Fruit fly (Drosophila melanogaster) whole organism, embryonic: ENCODE results near the gene CG9338.

ENCODE experiments used
- Ada2b ChIP-seq: fragments of 200-800 bp; sonication (Bioruptor generic); IDR thresholded peaks from 2 replicates; pipeline ENCODE4 v1.3.6; 2022; ENCODE audit warnings: missing biosample characterization, missing genetic modification characterization
- Atf6 ChIP-seq: fragments of 200-800 bp; sonication (Bioruptor generic); IDR thresholded peaks from 2 replicates; pipeline ENCODE4 v1.3.6; 2022; ENCODE audit warnings: missing biosample characterization, missing genetic modification characterization
- BtbVII ChIP-seq: fragments of 200-800 bp; sonication (Bioruptor generic); optimal IDR thresholded peaks from 3 replicates; lab custom pipeline; 2017; ENCODE audit warnings: missing biosample characterization, mild to moderate bottlenecking, missing genetic modification characterization
- CG10543 ChIP-seq: fragments of 200-800 bp; sonication (Bioruptor generic); optimal IDR thresholded peaks from 3 replicates; lab custom pipeline; 2017; ENCODE audit warnings: missing biosample characterization, mild to moderate bottlenecking, missing genetic modification characterization, moderate library complexity
- CG12071 ChIP-seq: fragments of 200-800 bp; sonication (Bioruptor generic); optimal IDR thresholded peaks from 3 replicates; lab custom pipeline; 2018; ENCODE audit warnings: missing biosample characterization, mild to moderate bottlenecking, missing genetic modification characterization
- CG12659 ChIP-seq: fragments of 200-800 bp; sonication (Bioruptor generic); optimal IDR thresholded peaks from 3 replicates; lab custom pipeline; 2017; ENCODE audit warnings: mild to moderate bottlenecking, missing biosample characterization, missing genetic modification reagents, missing genetic modification characterization
- CG13624 ChIP-seq: fragments of 200-800 bp; sonication (Bioruptor generic); optimal IDR thresholded peaks from 2 replicates; lab custom pipeline; 2016; ENCODE audit warnings: missing biosample characterization, missing genetic modification characterization
- CG14860 ChIP-seq: fragments of 200-800 bp; sonication (Bioruptor generic); IDR thresholded peaks from 3 replicates; pipeline ENCODE4 v1.3.6; 2022; ENCODE audit warnings: missing biosample characterization, missing genetic modification characterization; ENCODE audit not compliant: partially characterized antibody
- CG15073 ChIP-seq: fragments of 200-800 bp; sonication (Bioruptor generic); optimal IDR thresholded peaks from 2 replicates; lab custom pipeline; 2016; ENCODE audit warnings: missing biosample characterization, missing genetic modification characterization
- CG1603 ChIP-seq: fragments of 200-800 bp; sonication (Bioruptor generic); optimal IDR thresholded peaks from 2 replicates; lab custom pipeline; 2019; ENCODE audit warnings: missing biosample characterization, mild to moderate bottlenecking, missing genetic modification characterization, moderate library complexity
- CG16779 ChIP-seq: fragments of 200-800 bp; sonication (Bioruptor generic); IDR thresholded peaks from 2 replicates; pipeline ENCODE4 v1.3.6; 2022; ENCODE audit warnings: missing biosample characterization, missing genetic modification characterization
- CG17912 ChIP-seq: fragments of 200-800 bp; sonication (Bioruptor generic); optimal IDR thresholded peaks from 2 replicates; lab custom pipeline; 2018; ENCODE audit warnings: missing biosample characterization, mild to moderate bottlenecking, missing genetic modification characterization
- CG1792 ChIP-seq: fragments of 200-800 bp; sonication (Bioruptor generic); optimal IDR thresholded peaks from 2 replicates; lab custom pipeline; 2016; ENCODE audit warnings: missing biosample characterization, missing genetic modification characterization
- CG30403 ChIP-seq: fragments of 200-800 bp; sonication (Bioruptor generic); optimal IDR thresholded peaks from 3 replicates; lab custom pipeline; 2016; ENCODE audit warnings: missing biosample characterization, missing genetic modification characterization
- CG4282 ChIP-seq: fragments of 200-800 bp; sonication (Bioruptor generic); optimal IDR thresholded peaks from 2 replicates; lab custom pipeline; 2016; ENCODE audit warnings: missing biosample characterization, missing genetic modification characterization
- CG4360 ChIP-seq: fragments of 200-800 bp; sonication (Bioruptor generic); IDR thresholded peaks from 2 replicates; pipeline ENCODE4 v1.3.6; 2022; ENCODE audit warnings: missing biosample characterization, missing genetic modification characterization
- CG4404 ChIP-seq: fragments of 200-800 bp; sonication (Bioruptor generic); IDR thresholded peaks from 2 replicates; pipeline ENCODE4 v1.3.6; 2022; ENCODE audit warnings: missing biosample characterization, missing genetic modification characterization
- CG6654 ChIP-seq: fragments of 200-800 bp; sonication (Bioruptor generic); optimal IDR thresholded peaks from 2 replicates; lab custom pipeline; 2017; ENCODE audit warnings: missing biosample characterization, mild to moderate bottlenecking, missing genetic modification characterization
- CG6791 ChIP-seq: fragments of 200-800 bp; sonication (Bioruptor generic); IDR thresholded peaks from 3 replicates; pipeline ENCODE4 v1.3.6; 2022; ENCODE audit warnings: missing biosample characterization, missing genetic modification characterization; ENCODE audit not compliant: partially characterized antibody
- CG7372 ChIP-seq: fragments of 200-800 bp; sonication (Bioruptor generic); IDR thresholded peaks from 2 replicates; pipeline ENCODE4 v1.3.6; 2022; ENCODE audit warnings: missing biosample characterization, missing genetic modification characterization
- CG8924 ChIP-seq: fragments of 200-800 bp; optimal IDR thresholded peaks from 3 replicates; lab custom pipeline; 2019; ENCODE audit warnings: missing biosample characterization, mild to moderate bottlenecking, missing genetic modification characterization, moderate library complexity
- CG9797 ChIP-seq: fragments of 200-800 bp; sonication (Bioruptor generic); optimal IDR thresholded peaks from 3 replicates; lab custom pipeline; 2018; ENCODE audit warnings: missing biosample characterization, mild to moderate bottlenecking, missing genetic modification characterization
- CG9932 ChIP-seq: fragments of 200-800 bp; sonication (Bioruptor generic); IDR thresholded peaks from 2 replicates; pipeline ENCODE4 v1.3.6; 2022; ENCODE audit warnings: missing biosample characterization, missing genetic modification characterization
- CoRest ChIP-seq: fragments of 200-800 bp; sonication (Bioruptor generic); optimal IDR thresholded peaks from 3 replicates; lab custom pipeline; 2018; ENCODE audit warnings: missing biosample characterization, mild to moderate bottlenecking, missing genetic modification characterization, moderate library complexity
- Dad ChIP-seq: fragments of 200-800 bp; sonication (Bioruptor generic); optimal IDR thresholded peaks from 3 replicates; lab custom pipeline; 2016; ENCODE audit warnings: missing biosample characterization, missing genetic modification characterization
- Doc2 ChIP-seq: fragments of 200-800 bp; sonication (Bioruptor generic); IDR thresholded peaks from 2 replicates; pipeline ENCODE4 v1.3.6; 2022; ENCODE audit warnings: missing biosample characterization, missing genetic modification characterization
- HmgD ChIP-seq: fragments of 200-800 bp; sonication (Bioruptor generic); optimal IDR thresholded peaks from 3 replicates; lab custom pipeline; 2016; ENCODE audit warnings: missing biosample characterization, missing genetic modification characterization
- Hr51 ChIP-seq, 2 experiments: fragments of 200-800 bp; sonication (Bioruptor generic); optimal IDR thresholded peaks; 2 replicates in 1 of 2; 3 replicates in 1 of 2; lab custom pipeline; 2016 to 2018; ENCODE audit warnings: missing biosample characterization in 2 of 2, missing genetic modification characterization in 2 of 2, mild to moderate bottlenecking in 1 of 2, moderate library complexity in 1 of 2
- Kr ChIP-seq: fragments of 200-800 bp; sonication (Bioruptor generic); optimal IDR thresholded peaks from 2 replicates; lab custom pipeline; 2017; ENCODE audit warnings: missing biosample characterization, mild to moderate bottlenecking, missing genetic modification characterization
- Lpt ChIP-seq: fragments of >200 bp; optimal IDR thresholded peaks from 2 replicates; lab custom pipeline; 2018; ENCODE audit warnings: missing biosample characterization, missing genetic modification characterization
- da ChIP-seq: fragments of 200-800 bp; sonication (Bioruptor generic); optimal IDR thresholded peaks from 2 replicates; lab custom pipeline; 2016; ENCODE audit warnings: missing biosample characterization, missing genetic modification characterization
- dmrt99B ChIP-seq: fragments of 200-800 bp; sonication (Bioruptor generic); optimal IDR thresholded peaks from 2 replicates; lab custom pipeline; 2018; ENCODE audit warnings: missing biosample characterization, mild to moderate bottlenecking, missing genetic modification characterization, moderate library complexity
- fd96Cb ChIP-seq: fragments of 200-800 bp; sonication (Bioruptor generic); optimal IDR thresholded peaks from 2 replicates; lab custom pipeline; 2018; ENCODE audit warnings: missing biosample characterization, mild to moderate bottlenecking, missing genetic modification characterization, moderate library complexity
- gt ChIP-seq: fragments of 200-800 bp; sonication (Bioruptor generic); IDR thresholded peaks from 2 replicates; pipeline ENCODE4 v1.3.6; 2022; ENCODE audit warnings: missing biosample characterization, missing genetic modification characterization
- hth ChIP-seq: fragments of >200 bp; optimal IDR thresholded peaks from 2 replicates; lab custom pipeline; 2017; ENCODE audit warnings: inconsistent platforms
- kni ChIP-seq: fragments of 200-800 bp; sonication (Bioruptor generic); optimal IDR thresholded peaks from 3 replicates; lab custom pipeline; 2017; ENCODE audit warnings: mild to moderate bottlenecking, missing biosample characterization, missing genetic modification reagents, missing genetic modification characterization
- maf-S ChIP-seq: fragments of 200-800 bp; sonication (Bioruptor generic); optimal IDR thresholded peaks from 2 replicates; lab custom pipeline; 2016; ENCODE audit warnings: missing biosample characterization, missing genetic modification characterization
- mam ChIP-seq: fragments of 200-800 bp; sonication (Bioruptor generic); optimal IDR thresholded peaks from 3 replicates; lab custom pipeline; 2016; ENCODE audit warnings: missing biosample characterization, missing genetic modification characterization
- pho ChIP-seq: fragments of 200-800 bp; sonication (Bioruptor generic); optimal IDR thresholded peaks from 2 replicates; lab custom pipeline; 2016; ENCODE audit warnings: missing biosample characterization, missing genetic modification characterization
- phol ChIP-seq: fragments of 200-800 bp; sonication (Bioruptor generic); optimal IDR thresholded peaks from 3 replicates; lab custom pipeline; 2018; ENCODE audit warnings: missing biosample characterization, mild to moderate bottlenecking, missing genetic modification characterization, moderate library complexity
- prd ChIP-seq, 3 experiments: fragments of >200 bp in 2 of 3; fragments of 200-800 bp in 1 of 3; sonication (Bioruptor generic) in 1 of 3; optimal IDR thresholded peaks in 2 of 3; IDR thresholded peaks in 1 of 3; 2 replicates in 2 of 3; 3 replicates in 1 of 3; pipeline versions ENCODE4 v1.3.6 to Lab custom; 2017 to 2022; ENCODE audit warnings: missing biosample characterization in 1 of 3, missing genetic modification characterization in 1 of 3
- psq ChIP-seq: fragments of 200-800 bp; sonication (Bioruptor generic); optimal IDR thresholded peaks from 2 replicates; lab custom pipeline; 2017; ENCODE audit warnings: missing biosample characterization, missing genetic modification characterization
- rib ChIP-seq: fragments of 200-800 bp; sonication (Bioruptor generic); IDR thresholded peaks from 2 replicates; pipeline ENCODE4 v1.3.6; 2022; ENCODE audit warnings: missing biosample characterization, missing genetic modification characterization
- sima ChIP-seq: fragments of 200-800 bp; sonication (Bioruptor generic); optimal IDR thresholded peaks from 2 replicates; lab custom pipeline; 2016; ENCODE audit warnings: missing biosample characterization, missing genetic modification characterization
- so ChIP-seq: fragments of 200-800 bp; sonication (Bioruptor generic); IDR thresholded peaks from 3 replicates; pipeline ENCODE4 v1.3.6; 2022; ENCODE audit warnings: missing biosample characterization, missing genetic modification characterization
- tgo ChIP-seq: fragments of 200-800 bp; sonication (Bioruptor generic); IDR thresholded peaks from 3 replicates; pipeline ENCODE4 v1.3.6; 2022; ENCODE audit warnings: missing biosample characterization, missing genetic modification characterization
- tin ChIP-seq: fragments of 200-800 bp; sonication (Bioruptor generic); optimal IDR thresholded peaks from 3 replicates; lab custom pipeline; 2016; ENCODE audit warnings: missing biosample characterization, missing genetic modification characterization
- tx ChIP-seq: fragments of 200-800 bp; sonication (Bioruptor generic); optimal IDR thresholded peaks from 2 replicates; lab custom pipeline; 2016; ENCODE audit warnings: missing biosample characterization, missing genetic modification characterization
- wek ChIP-seq: fragments of 200-800 bp; sonication (Bioruptor generic); optimal IDR thresholded peaks from 3 replicates; lab custom pipeline; 2018; ENCODE audit warnings: missing biosample characterization, mild to moderate bottlenecking, missing genetic modification characterization, moderate library complexity
- wor ChIP-seq: fragments of 200-800 bp; sonication (Bioruptor generic); IDR thresholded peaks from 2 replicates; pipeline ENCODE4 v1.3.6; 2022; ENCODE audit warnings: missing biosample characterization, missing genetic modification characterization
- zfh2 ChIP-seq: fragments of 200-800 bp; sonication (Bioruptor generic); optimal IDR thresholded peaks from 2 replicates; lab custom pipeline; 2016; ENCODE audit warnings: missing biosample characterization, missing genetic modification characterization

The CG9338 gene

dm6 chr2L:20864764-20865265 lies at the start of gene CG9338:
TSS of gene CG9338 (plus strand) at chr2L:20865215.
- TF ChIP-seq sima (peak; percentile 74), dmrt99B (tag; lab: Kevin White, UChicago) (peak; percentile 95), CG14860 (GFP tag; lab: Robert Waterston, UW) (peak; percentile 45; the same call in 1 of the 3 replicates), CG7372 (GFP tag; lab: Robert Waterston, UW) (peak; percentile 88), CG4282 (GFP tag; lab: Kevin White, UChicago) (no peak), pho (peak; percentile 82), CG4404 (GFP tag; lab: Robert Waterston, UW) (peak; percentile 81), CG8924 (no peak), CG10543 (GFP tag; lab: Kevin White, UChicago) (peak; percentile 94), so (peak; percentile 84), tx (GFP tag; lab: Kevin White, UChicago) (peak; percentile 70), tin (peak; percentile 67), Kr (GFP tag; lab: Kevin White, UChicago) (no peak), gt (peak; percentile 76), tgo (peak; percentile 81), Doc2 (GFP tag; lab: Robert Waterston, UW) (no peak), da (peak; percentile 67), phol (peak; percentile 94), CG15073 (GFP tag; lab: Kevin White, UChicago) (no peak), CG9932 (GFP tag; lab: Robert Waterston, UW) (peak; percentile 76), zfh2 (GFP tag; lab: Kevin White, UChicago) (peak; percentile 84), CoRest (tag; lab: Kevin White, UChicago) (peak; percentile 83), CG1792 (GFP tag; lab: Kevin White, UChicago) (peak; percentile 61), CG9797 (GFP tag; lab: Kevin White, UChicago) (peak; percentile 37), rib (peak; percentile 77), Lpt (GFP tag; lab: Kevin White, UChicago) (no peak), CG6654 (GFP tag; lab: Kevin White, UChicago) (peak; percentile 80), CG13624 (GFP tag; lab: Kevin White, UChicago) (peak; percentile 86), maf-S (GFP tag; lab: Kevin White, UChicago) (peak; percentile 64), CG6791 (GFP tag; lab: Robert Waterston, UW) (no peak; the same call in 2 of the 3 replicates), Hr51 (GFP tag; optimal IDR thresholded peaks at IDR 0.05; lab: Kevin White, UChicago) (peak; percentile 56 to 85), wek (GFP tag; lab: Kevin White, UChicago) (peak; percentile 39), CG30403 (GFP tag; lab: Kevin White, UChicago) (peak; percentile 84), prd (optimal IDR thresholded peaks at IDR 0.05; lab: Kevin White, UChicago) (no peak), prd (GFP tag; IDR thresholded peaks at IDR 0.05; lab: Robert Waterston, UW) (peak; percentile 94), HmgD (GFP tag; lab: Kevin White, UChicago) (peak; percentile 64), wor (GFP tag; lab: Robert Waterston, UW) (peak; percentile 67), Dad (GFP tag; lab: Kevin White, UChicago) (peak; percentile 69), CG17912 (GFP tag; lab: Kevin White, UChicago) (no peak), kni (GFP tag; lab: Kevin White, UChicago) (peak; percentile 88), Ada2b (GFP tag; lab: Robert Waterston, UW) (peak; percentile 72), Atf6 (peak; percentile 81), hth (lab: Kevin White, UChicago) (no peak), CG4360 (GFP tag; lab: Robert Waterston, UW) (peak; percentile 61), CG12659 (peak; percentile 86), CG16779 (GFP tag; lab: Robert Waterston, UW) (peak; percentile 82), psq (GFP tag; lab: Kevin White, UChicago) (peak; percentile 39), BtbVII (GFP tag; lab: Kevin White, UChicago) (peak; percentile 92), CG12071 (GFP tag; lab: Kevin White, UChicago) (peak; percentile 91), fd96Cb (tag; lab: Kevin White, UChicago) (peak; percentile 88), mam (peak; percentile 84), CG1603 (tag; lab: Kevin White, UChicago) (peak; percentile 75)
